Worm (Caenorhabditis elegans): ENCODE measurements around the gene Y52E8A.6.
A peak's percentile ranks its signal among the peaks of the same experiment; 100 is the strongest.

The Y52E8A.6 gene

DNA sequence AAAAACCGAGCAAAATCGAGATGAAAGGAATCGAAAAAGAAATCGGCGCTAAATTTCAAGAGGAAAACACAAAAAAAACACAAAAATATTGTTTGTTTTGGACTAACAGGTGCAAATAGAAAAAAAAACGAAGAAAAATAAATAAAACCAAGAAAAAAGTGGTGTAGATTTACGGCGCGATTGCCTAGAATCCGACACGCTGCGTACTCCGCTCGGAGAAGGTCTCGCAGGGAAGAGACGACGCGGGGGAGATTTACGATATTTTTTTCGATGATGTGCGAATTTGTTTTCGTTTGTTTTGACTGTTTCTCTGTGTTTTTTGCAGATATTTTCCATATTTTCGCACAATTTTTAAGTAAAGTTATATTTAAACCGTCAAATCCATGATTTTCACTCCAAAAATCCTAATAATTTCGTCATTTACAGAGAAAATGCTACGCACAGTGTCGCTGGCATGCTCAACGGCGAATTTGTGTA lies 20.5 kb downstream of the Y52E8A.6 start, which contains the start of gene sco-1 (continued):
- TF ChIP-seq lin-39 (tag; optimal IDR thresholded peaks at IDR 0.05): peak; percentile 30
- TF ChIP-seq nhr-10 (tag; optimal IDR thresholded peaks at IDR 0.05): peak; percentile 16
- peak in 1 of 2 experiments; percentile 62 for TF ChIP-seq mdl-1 (tag; optimal IDR thresholded peaks at IDR 0.05)
- TF ChIP-seq nhr-77 (tag; optimal IDR thresholded peaks at IDR 0.05): peak; percentile 93
- peak; percentile 98 for TF ChIP-seq R02D3.7 (tag; optimal IDR thresholded peaks at IDR 0.05)
- TF ChIP-seq aha-1 (tag): peak; percentile 93
- TF ChIP-seq Y5F2A.4 (GFP tag; optimal IDR thresholded peaks at IDR 0.05): no peak
- peak; percentile 92 for TF ChIP-seq unc-130 (GFP tag; optimal IDR thresholded peaks at IDR 0.05)
- no peak for TF ChIP-seq egl-27 (tag; optimal IDR thresholded peaks at IDR 0.05)
- TF ChIP-seq nhr-102 (tag; optimal IDR thresholded peaks at IDR 0.05): peak; percentile 88
- peak; percentile 90 for TF ChIP-seq hlh-11 (tag; optimal IDR thresholded peaks at IDR 0.05)
- peak; percentile 90 for TF ChIP-seq dpl-1 (GFP tag; optimal IDR thresholded peaks at IDR 0.05)
- TF ChIP-seq zfp-3 (GFP tag; conservative IDR thresholded peaks at IDR 0.05): peak; percentile 87; the same call in 1 of the 2 replicates
- peak; percentile 94 for TF ChIP-seq T26A8.4 (GFP tag; IDR thresholded peaks at IDR 0.05)
- peak; percentile 91 for TF ChIP-seq madf-9 (GFP tag; conservative IDR thresholded peaks at IDR 0.05)
- TF ChIP-seq F37D6.2 (tag; optimal IDR thresholded peaks at IDR 0.05): peak; percentile 87
- TF ChIP-seq nhr-76 (tag; optimal IDR thresholded peaks at IDR 0.05): no peak
- peak; percentile 94 for TF ChIP-seq dmd-9 (GFP tag; IDR thresholded peaks at IDR 0.05)
- peak; percentile 75 for TF ChIP-seq zfp-2 (tag; optimal IDR thresholded peaks at IDR 0.05)
- TF ChIP-seq lin-1 (GFP tag; IDR thresholded peaks at IDR 0.05): 0 out of 2 replicates have a peak, but pooled peaks have one; percentile 66
- peak; percentile 70 for TF ChIP-seq nhr-48 (tag; optimal IDR thresholded peaks at IDR 0.05)
- TF ChIP-seq ama-1 (optimal IDR thresholded peaks at IDR 0.05): peak; percentile 34
- TF ChIP-seq nhr-237 (tag; optimal IDR thresholded peaks at IDR 0.05): no peak
- no peak for TF ChIP-seq zip-11 (GFP tag; IDR thresholded peaks at IDR 0.05)
- TF ChIP-seq duxl-1 (tag; optimal IDR thresholded peaks at IDR 0.05; ENCODE audit: poor library complexity): peak; percentile 88

DNA sequence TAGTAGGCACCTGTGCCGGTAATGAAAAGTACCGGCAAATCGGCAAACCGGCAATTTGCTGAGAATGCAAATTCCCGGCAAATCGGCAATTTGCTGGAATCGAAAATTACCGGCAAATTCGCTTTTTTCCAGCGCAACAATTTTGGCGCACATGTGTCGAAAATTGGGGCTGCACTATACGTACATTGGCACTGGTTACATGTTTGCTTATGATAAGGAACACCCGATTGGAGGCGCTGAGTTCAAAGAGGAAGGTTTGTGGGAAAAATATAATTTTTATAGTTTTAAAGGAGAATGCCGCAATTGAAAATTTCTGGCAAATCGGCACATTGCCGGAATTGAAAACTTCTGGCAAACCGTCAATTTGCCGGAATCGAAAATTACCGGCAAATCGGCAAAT lies 22.5 kb downstream of the Y52E8A.6 start:
- no peak for TF ChIP-seq jun-1 (tag; optimal IDR thresholded peaks at IDR 0.05)
- no peak for TF ChIP-seq ceh-28 (tag; optimal IDR thresholded peaks at IDR 0.05)
- peak; percentile 57 for TF ChIP-seq aha-1 (tag)
- TF ChIP-seq cey-2 (tag; optimal IDR thresholded peaks at IDR 0.05; ENCODE audit: borderline replicate concordance, insufficient read depth): no peak
- TF ChIP-seq madf-9 (GFP tag; conservative IDR thresholded peaks at IDR 0.05): no peak
- no peak for TF ChIP-seq zip-11 (GFP tag; IDR thresholded peaks at IDR 0.05)
- TF ChIP-seq zfp-2 (tag; optimal IDR thresholded peaks at IDR 0.05): no peak
- TF ChIP-seq tag-97 (GFP tag; IDR thresholded peaks at IDR 0.05): no peak
- no peak for TF ChIP-seq attf-4 (tag; optimal IDR thresholded peaks at IDR 0.05)
- TF ChIP-seq F26F4.8 (GFP tag; conservative IDR thresholded peaks at IDR 0.05): no peak
- TF ChIP-seq lin-38 (GFP tag; IDR thresholded peaks at IDR 0.05): no peak
- no peak for TF ChIP-seq ceh-82 (tag; optimal IDR thresholded peaks at IDR 0.05)
- TF ChIP-seq pqm-1 (tag; optimal IDR thresholded peaks at IDR 0.05): peak; percentile 16
- no peak for TF ChIP-seq ctbp-1 (GFP tag; IDR thresholded peaks at IDR 0.05)
- no peak for TF ChIP-seq hlh-30 (tag; optimal IDR thresholded peaks at IDR 0.05; ENCODE audit: insufficient read depth)
- no peak for TF ChIP-seq F49E8.2 (tag; optimal IDR thresholded peaks at IDR 0.05; ENCODE audit: borderline replicate concordance)

DNA sequence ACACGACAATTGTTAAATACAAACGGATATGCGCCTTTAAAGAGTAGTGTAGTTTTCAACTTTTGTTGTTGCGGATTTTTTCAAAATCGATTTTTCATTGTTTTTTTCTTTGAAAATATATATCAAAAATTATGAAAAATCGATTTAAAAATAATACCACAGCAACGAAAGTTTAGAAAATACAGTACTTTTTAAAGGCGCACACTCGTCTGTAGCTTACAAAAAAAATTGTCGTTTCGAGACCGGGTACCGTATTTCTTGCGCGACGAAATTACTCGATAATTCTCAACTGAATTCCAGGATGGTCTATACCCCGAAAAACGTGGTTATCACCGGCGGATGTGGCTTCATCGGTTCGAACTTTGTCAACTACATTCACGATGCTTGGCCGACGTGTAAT lies 25.0 kb downstream of the Y52E8A.6 start, which contains the start of gene rml-4:
Gene rml-4 (plus strand): TSS at position 301 of the 400 bp plus-strand sequence.
- no peak for TF ChIP-seq sdz-12 (GFP tag; optimal IDR thresholded peaks at IDR 0.05)
- TF ChIP-seq fkh-10 (GFP tag; optimal IDR thresholded peaks at IDR 0.05): no peak

All from whole organism, L4 larva.